Fruit fly (Drosophila melanogaster) whole organism, wandering third instar larva: Measurements from ENCODE around the gene CG6700.

Source experiments
- Abd-B ChIP-seq: fragments of >200 bp; optimal IDR thresholded peaks from 2 replicates; lab custom pipeline; 2017; ENCODE audit warnings: missing biosample characterization, missing genetic modification characterization
- CG32264 ChIP-seq: fragments of 200-800 bp; sonication (Bioruptor generic); optimal IDR thresholded peaks from 2 replicates; lab custom pipeline; 2016; ENCODE audit warnings: missing biosample characterization, missing genetic modification characterization
- CG9705 ChIP-seq: fragments of 200-800 bp; sonication (Bioruptor generic); optimal IDR thresholded peaks from 2 replicates; lab custom pipeline; 2018; ENCODE audit warnings: missing biosample characterization, mild to moderate bottlenecking, missing genetic modification characterization
- CrebA ChIP-seq: fragments of 200-800 bp; sonication (Bioruptor generic); optimal IDR thresholded peaks from 2 replicates; lab custom pipeline; 2016; ENCODE audit warnings: missing biosample characterization, mild to moderate bottlenecking, missing genetic modification characterization, borderline replicate concordance
- Dfd ChIP-seq: fragments of >200 bp; optimal IDR thresholded peaks from 2 replicates; lab custom pipeline; 2017; ENCODE audit warnings: missing biosample characterization, missing genetic modification characterization
- Dif ChIP-seq: fragments of 200-275, 200-300 bp; sonication (Bioruptor generic); optimal IDR thresholded peaks from 2 replicates; lab custom pipeline; 2018; ENCODE audit warnings: missing biosample characterization, missing genetic modification characterization; ENCODE audit not compliant: partially characterized antibody
- GATAd ChIP-seq: sonication (Bioruptor generic); optimal IDR thresholded peaks from 2 replicates; lab custom pipeline; 2016; ENCODE audit warnings: missing biosample characterization, missing genetic modification characterization
- HLH106 ChIP-seq: fragments of 200-800 bp; optimal IDR thresholded peaks from 3 replicates; lab custom pipeline; 2019; ENCODE audit warnings: missing biosample characterization, mild to moderate bottlenecking, missing genetic modification characterization, moderate library complexity
- Hnf4 ChIP-seq: fragments of 200-800 bp; sonication (Bioruptor generic); optimal IDR thresholded peaks from 2 replicates; lab custom pipeline; 2016; ENCODE audit warnings: missing biosample characterization, mild to moderate bottlenecking, missing genetic modification characterization
- Hr78 ChIP-seq: fragments of >200 bp; optimal IDR thresholded peaks from 2 replicates; lab custom pipeline; 2017; ENCODE audit warnings: missing biosample characterization, missing genetic modification characterization
- Hr83 ChIP-seq: fragments of 200-300 bp; sonication (Bioruptor generic); optimal IDR thresholded peaks from 2 replicates; lab custom pipeline; 2016; ENCODE audit warnings: missing biosample characterization, mild to moderate bottlenecking, missing genetic modification characterization, moderate library complexity; ENCODE audit not compliant: poor library complexity, severe bottlenecking
- Jra ChIP-seq: sonication (Bioruptor generic); optimal IDR thresholded peaks from 2 replicates; lab custom pipeline; 2016; ENCODE audit warnings: missing biosample characterization, missing genetic modification characterization
- Mio ChIP-seq: sonication (Bioruptor generic); optimal IDR thresholded peaks from 2 replicates; lab custom pipeline; 2016; ENCODE audit warnings: missing biosample characterization, missing genetic modification characterization
- Myc ChIP-seq: fragments of >200 bp; optimal IDR thresholded peaks from 2 replicates; lab custom pipeline; 2017
- N ChIP-seq: fragments of >200 bp; optimal IDR thresholded peaks from 2 replicates; lab custom pipeline; 2018; ENCODE audit warnings: missing biosample characterization, missing external identifiers, missing genetic modification characterization
- OdsH ChIP-seq: fragments of 200-800 bp; sonication (Bioruptor generic); optimal IDR thresholded peaks from 2 replicates; lab custom pipeline; 2016; ENCODE audit warnings: missing biosample characterization, mild to moderate bottlenecking, missing genetic modification characterization
- Rel ChIP-seq, 2 experiments: fragments of 200-800 bp; sonication (Bioruptor generic) in 1 of 2; optimal IDR thresholded peaks; 2 replicates in 1 of 2; 3 replicates in 1 of 2; lab custom pipeline; 2016 to 2019; ENCODE audit warnings: mild to moderate bottlenecking in 2 of 2, missing biosample characterization in 2 of 2, missing genetic modification characterization in 2 of 2, moderate library complexity in 1 of 2
- Sp1 ChIP-seq: fragments of 200-800 bp; sonication (Bioruptor generic); optimal IDR thresholded peaks from 3 replicates; lab custom pipeline; 2019; ENCODE audit warnings: missing biosample characterization, mild to moderate bottlenecking, missing genetic modification characterization, moderate library complexity
- Vsx2 ChIP-seq: fragments of 200-300, 225-300 bp; sonication (Bioruptor generic); optimal IDR thresholded peaks from 2 replicates; lab custom pipeline; 2018; ENCODE audit warnings: missing biosample characterization, missing genetic modification characterization; ENCODE audit not compliant: partially characterized antibody
- br ChIP-seq: fragments of 200-800 bp; sonication (Bioruptor generic); optimal IDR thresholded peaks from 2 replicates; lab custom pipeline; 2016; ENCODE audit warnings: missing biosample characterization, missing genetic modification characterization
- brk ChIP-seq: fragments of 200-800 bp; sonication (Bioruptor generic); optimal IDR thresholded peaks from 2 replicates; lab custom pipeline; 2016; ENCODE audit warnings: missing biosample characterization, mild to moderate bottlenecking, missing genetic modification characterization
- dl ChIP-seq, 2 experiments: fragments of 175-275, 200-275 bp in 1 of 2; fragments of 200-275 bp in 1 of 2; sonication (Bioruptor generic); optimal IDR thresholded peaks; lab custom pipeline; 2018; ENCODE audit warnings: mild to moderate bottlenecking in 2 of 2, missing biosample characterization in 2 of 2, missing genetic modification characterization in 2 of 2, moderate library complexity in 2 of 2; ENCODE audit not compliant: partially characterized antibody in 2 of 2, insufficient read depth in 1 of 2
- dmrt93B ChIP-seq: fragments of 200-800 bp; sonication (Bioruptor generic); optimal IDR thresholded peaks from 2 replicates; lab custom pipeline; 2018; ENCODE audit warnings: missing biosample characterization, mild to moderate bottlenecking, missing genetic modification characterization
- dsf ChIP-seq: sonication (Bioruptor generic); optimal IDR thresholded peaks from 2 replicates; lab custom pipeline; 2016; ENCODE audit warnings: missing biosample characterization, missing genetic modification characterization, borderline replicate concordance
- ey ChIP-seq: fragments of 200-800 bp; sonication (Bioruptor generic); optimal IDR thresholded peaks from 2 replicates; lab custom pipeline; 2016; ENCODE audit warnings: missing biosample characterization, missing genetic modification characterization
- foxo ChIP-seq, 2 experiments: fragments of 200-800 bp; sonication (Bioruptor generic); optimal IDR thresholded peaks; 2 replicates in 1 of 2; 3 replicates in 1 of 2; lab custom pipeline; 2016 to 2017; ENCODE audit warnings: missing biosample characterization in 2 of 2, missing genetic modification characterization in 2 of 2
- fru ChIP-seq: fragments of 200-800 bp; sonication (Bioruptor generic); optimal IDR thresholded peaks from 3 replicates; lab custom pipeline; 2016; ENCODE audit warnings: missing biosample characterization, mild to moderate bottlenecking, missing genetic modification characterization
- h ChIP-seq: fragments of 200-800 bp; sonication (Bioruptor generic); optimal IDR thresholded peaks from 3 replicates; lab custom pipeline; 2016; ENCODE audit warnings: missing biosample characterization, mild to moderate bottlenecking, missing genetic modification characterization
- jim ChIP-seq: fragments of 175-275, 200-325 bp; sonication (Bioruptor generic); optimal IDR thresholded peaks from 2 replicates; lab custom pipeline; 2016; ENCODE audit warnings: missing biosample characterization, mild to moderate bottlenecking, missing genetic modification characterization
- lola ChIP-seq: fragments of >200 bp; optimal IDR thresholded peaks from 2 replicates; lab custom pipeline; 2017; ENCODE audit warnings: missing biosample characterization, missing genetic modification characterization
- pan ChIP-seq: fragments of >200 bp; optimal IDR thresholded peaks from 2 replicates; lab custom pipeline; 2017
- psq ChIP-seq: fragments of 200-800 bp; sonication (Bioruptor generic); optimal IDR thresholded peaks from 3 replicates; lab custom pipeline; 2017; ENCODE audit warnings: missing biosample characterization, mild to moderate bottlenecking, missing genetic modification characterization, moderate library complexity
- rgr ChIP-seq: fragments of 200-800 bp; sonication (Bioruptor generic); optimal IDR thresholded peaks from 3 replicates; lab custom pipeline; 2016; ENCODE audit warnings: missing biosample characterization, mild to moderate bottlenecking, missing genetic modification characterization
- sage ChIP-seq: fragments of 200-800 bp; sonication (Bioruptor generic); optimal IDR thresholded peaks from 2 replicates; lab custom pipeline; 2016; ENCODE audit warnings: missing biosample characterization, mild to moderate bottlenecking, missing genetic modification characterization
- sv ChIP-seq: fragments of 200-800 bp; sonication (Bioruptor generic); optimal IDR thresholded peaks from 3 replicates; lab custom pipeline; 2016; ENCODE audit warnings: missing biosample characterization, missing genetic modification characterization
- tai ChIP-seq: sonication (Bioruptor generic); optimal IDR thresholded peaks from 2 replicates; lab custom pipeline; 2016; ENCODE audit warnings: missing biosample characterization, missing genetic modification characterization
- usp ChIP-seq: fragments of >200 bp; optimal IDR thresholded peaks from 2 replicates; lab custom pipeline; 2017; ENCODE audit warnings: missing biosample characterization, missing genetic modification characterization
- woc ChIP-seq: sonication (Bioruptor generic); optimal IDR thresholded peaks from 2 replicates; lab custom pipeline; 2016; ENCODE audit warnings: missing biosample characterization, mild to moderate bottlenecking, missing genetic modification characterization

Gene CG6700

DNA sequence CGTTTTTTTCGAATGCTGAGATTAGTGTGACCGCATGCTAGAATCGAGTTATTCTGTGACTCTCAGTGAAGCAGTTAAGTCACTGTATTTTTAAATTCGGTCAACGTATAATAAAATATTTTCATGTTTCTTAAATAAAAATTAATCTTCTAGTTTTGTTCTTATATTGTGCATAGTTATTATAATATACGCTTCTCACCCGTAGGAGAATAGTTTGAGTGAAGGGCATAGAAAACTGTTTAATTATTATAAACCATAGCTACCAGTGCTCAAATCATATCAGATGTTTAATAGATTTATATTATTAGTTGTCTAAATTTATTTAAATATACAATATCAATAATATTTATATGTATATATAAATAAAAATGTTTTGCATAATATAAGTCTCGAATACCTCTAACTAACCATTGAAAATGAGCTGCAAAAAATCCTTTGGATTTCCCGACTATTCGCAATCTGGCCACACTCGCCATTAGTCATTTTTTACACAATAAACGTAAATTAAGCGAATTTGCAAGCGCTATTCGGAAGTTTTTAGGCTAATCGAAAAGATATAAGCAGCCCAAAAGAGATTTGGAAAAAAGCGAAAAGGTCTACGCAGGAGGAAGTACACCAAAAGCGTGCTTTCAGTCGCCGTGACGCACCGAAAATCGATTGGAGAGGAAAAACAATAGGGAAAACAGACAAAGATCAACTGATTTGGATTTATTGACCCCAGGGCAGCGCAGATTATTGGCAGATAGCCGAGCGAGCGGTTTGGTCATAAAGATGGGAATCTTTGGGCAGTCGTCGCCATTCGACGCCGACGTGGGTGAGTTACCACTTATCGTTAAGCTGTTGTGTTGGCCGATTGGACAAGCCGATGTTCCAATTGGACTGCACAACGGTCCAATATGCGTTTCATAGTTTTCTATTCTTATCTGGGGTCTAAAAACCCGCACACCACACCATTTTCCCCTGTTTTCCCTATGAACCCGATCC, 16.0 kb upstream of the CG6700 start, which contains the start of the genes aurB and Stam:
TSS of gene aurB (minus strand) at position 31 of the 984 bp plus-strand sequence.
TSS of gene Stam (plus strand) at position 473 of the 984 bp plus-strand sequence.
- TF ChIP-seq rgr (GFP tag; lab: Kevin White, UChicago): peak; percentile 32
- TF ChIP-seq br (GFP tag; lab: Kevin White, UChicago): no peak
- no peak for TF ChIP-seq CG9705 (GFP tag; lab: Kevin White, UChicago)
- TF ChIP-seq psq (GFP tag; lab: Kevin White, UChicago): peak; percentile 36
- TF ChIP-seq HLH106 (tag; lab: Kevin White, UChicago): peak; percentile 60
- TF ChIP-seq Rel (GFP tag; optimal IDR thresholded peaks at IDR 0.05; lab: Kevin White, UChicago): no peak
- TF ChIP-seq Rel (tag; optimal IDR thresholded peaks at IDR 0.05; lab: Kevin White, UChicago): peak; percentile 20
- TF ChIP-seq sage (GFP tag; lab: Kevin White, UChicago): no peak
- no peak for TF ChIP-seq tai (GFP tag; lab: Kevin White, UChicago)
- peak; percentile 1 for TF ChIP-seq OdsH (GFP tag; lab: Kevin White, UChicago)
- TF ChIP-seq Myc (lab: Kevin White, UChicago): no peak
- TF ChIP-seq Vsx2 (GFP tag; lab: Kevin White, UChicago): no peak
- no peak for TF ChIP-seq Jra (GFP tag; lab: Kevin White, UChicago)
- no peak for TF ChIP-seq Hnf4 (GFP tag; lab: Kevin White, UChicago)
- peak in 1 of 2 experiments; percentile 39 for TF ChIP-seq foxo (GFP tag; optimal IDR thresholded peaks at IDR 0.05; lab: Kevin White, UChicago)
- peak; percentile 19 for TF ChIP-seq h (GFP tag; lab: Kevin White, UChicago)
- TF ChIP-seq woc (GFP tag; lab: Kevin White, UChicago): peak; percentile 26
- no peak for TF ChIP-seq dmrt93B (GFP tag; lab: Kevin White, UChicago)
- TF ChIP-seq Mio (GFP tag; lab: Kevin White, UChicago): no peak
- peak; percentile 57 for TF ChIP-seq Sp1
- TF ChIP-seq Hr78: no peak

DNA sequence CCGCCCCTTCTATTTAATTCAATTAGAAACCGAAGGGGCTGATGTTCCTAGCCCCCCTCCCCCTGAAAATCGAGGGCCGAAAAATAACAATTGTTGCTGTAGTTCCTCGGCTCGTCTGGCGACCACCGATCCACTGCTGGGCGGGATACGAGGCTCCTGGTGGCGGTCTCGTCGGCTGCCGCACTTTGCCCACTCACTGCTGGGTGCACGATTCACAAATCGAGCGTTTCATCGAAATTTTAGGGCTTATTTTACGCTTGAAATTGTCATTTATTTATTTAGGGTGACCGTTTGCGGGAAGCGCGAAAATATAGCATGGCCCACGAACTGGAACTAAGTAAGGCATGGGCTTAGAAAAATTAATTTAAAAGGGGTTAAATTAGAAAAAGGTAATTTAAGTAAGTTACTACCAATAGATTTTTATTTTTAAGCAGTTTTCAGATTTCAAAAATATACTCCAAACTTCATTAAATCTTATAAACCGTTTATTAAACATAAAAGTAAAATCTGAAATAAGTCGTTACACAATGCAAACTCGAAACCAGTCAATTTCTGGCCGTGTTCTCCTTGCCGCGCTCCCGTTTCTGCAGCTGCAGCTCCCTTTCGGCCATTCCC, 14.0 kb upstream of the CG6700 start, which contains the start of gene Dnz1:
TSS of gene Dnz1 (minus strand) at position 317 of the 615 bp plus-strand sequence.
- TF ChIP-seq dsf (GFP tag; lab: Kevin White, UChicago) (no peak), Mio (GFP tag; lab: Kevin White, UChicago) (no peak), Hr78 (no peak), usp (GFP tag; lab: Kevin White, UChicago) (no peak), CrebA (GFP tag; lab: Kevin White, UChicago) (no peak), Hnf4 (GFP tag; lab: Kevin White, UChicago) (no peak), pan (lab: Kevin White, UChicago) (no peak), sage (GFP tag; lab: Kevin White, UChicago) (no peak), Myc (lab: Kevin White, UChicago) (no peak), GATAd (no peak), ey (GFP tag; lab: Kevin White, UChicago) (peak; percentile 43), foxo (GFP tag; optimal IDR thresholded peaks at IDR 0.05; lab: Kevin White, UChicago) (peak in 1 of 2 experiments; percentile 64), rgr (GFP tag; lab: Kevin White, UChicago) (peak; percentile 42), Abd-B (no peak), Hr83 (GFP tag; lab: Kevin White, UChicago) (no peak), Sp1 (peak; percentile 28), brk (no peak), psq (GFP tag; lab: Kevin White, UChicago) (peak; percentile 22), fru (peak; percentile 37), Dif (no peak), OdsH (GFP tag; lab: Kevin White, UChicago) (peak; percentile 16), Vsx2 (GFP tag; lab: Kevin White, UChicago) (no peak), N (GFP tag; lab: Kevin White, UChicago) (no peak), Jra (GFP tag; lab: Kevin White, UChicago) (no peak), Rel (GFP tag; optimal IDR thresholded peaks at IDR 0.05; lab: Kevin White, UChicago) (no peak), Rel (tag; optimal IDR thresholded peaks at IDR 0.05; lab: Kevin White, UChicago) (no peak), CG9705 (GFP tag; lab: Kevin White, UChicago) (no peak), lola (GFP tag; lab: Kevin White, UChicago) (no peak), dl (GFP tag; optimal IDR thresholded peaks at IDR 0.05; lab: Kevin White, UChicago; ENCODE audit: insufficient read depth in 1 of 2, partially characterized antibody in 2 of 2) (no peak), dmrt93B (GFP tag; lab: Kevin White, UChicago) (no peak), h (GFP tag; lab: Kevin White, UChicago) (peak; percentile 11), HLH106 (tag; lab: Kevin White, UChicago) (peak; percentile 57), sv (GFP tag; lab: Kevin White, UChicago) (peak; percentile 30), CG32264 (GFP tag; lab: Kevin White, UChicago) (no peak), tai (GFP tag; lab: Kevin White, UChicago) (no peak), woc (GFP tag; lab: Kevin White, UChicago) (no peak), Dfd (GFP tag; lab: Kevin White, UChicago) (no peak), jim (GFP tag; lab: Kevin White, UChicago) (no peak), br (GFP tag; lab: Kevin White, UChicago) (no peak)
